Fruit fly (Drosophila melanogaster) whole organism, embryonic: ENCODE results near the gene HP1e.

Experiments used
- CG10321 ChIP-seq: fragments of 200-800 bp; sonication (Bioruptor generic); IDR thresholded peaks from 2 replicates; pipeline ENCODE4 v1.3.6; 2022; ENCODE audit warnings: missing biosample characterization, missing genetic modification characterization
- CG10565 ChIP-seq: fragments of 200-800 bp; sonication (Bioruptor generic); optimal IDR thresholded peaks from 3 replicates; lab custom pipeline; 2016; ENCODE audit warnings: missing biosample characterization, mild to moderate bottlenecking, missing genetic modification characterization
- CG10959 ChIP-seq: fragments of 200-800 bp; sonication (Bioruptor generic); IDR thresholded peaks from 2 replicates; pipeline ENCODE4 v1.3.6; 2022; ENCODE audit warnings: missing biosample characterization, missing genetic modification characterization
- CG1233 ChIP-seq: fragments of 200-800 bp; sonication (Bioruptor generic); optimal IDR thresholded peaks from 4 replicates; lab custom pipeline; 2018; ENCODE audit warnings: missing biosample characterization, mild to moderate bottlenecking, missing genetic modification characterization
- CG13123 ChIP-seq: fragments of 200-800 bp; sonication (Bioruptor generic); optimal IDR thresholded peaks from 2 replicates; lab custom pipeline; 2016; ENCODE audit warnings: missing biosample characterization, missing genetic modification characterization
- CG16863 ChIP-seq: fragments of 200-800 bp; sonication (Bioruptor generic); optimal IDR thresholded peaks from 3 replicates; lab custom pipeline; 2016; ENCODE audit warnings: missing biosample characterization, missing genetic modification characterization
- CG1792 ChIP-seq: fragments of 200-800 bp; sonication (Bioruptor generic); optimal IDR thresholded peaks from 2 replicates; lab custom pipeline; 2016; ENCODE audit warnings: missing biosample characterization, missing genetic modification characterization
- CG1832 ChIP-seq: fragments of 200-800 bp; sonication (Bioruptor generic); optimal IDR thresholded peaks from 2 replicates; lab custom pipeline; 2017; ENCODE audit warnings: missing biosample characterization, mild to moderate bottlenecking, missing genetic modification characterization, inconsistent platforms
- CG18619 ChIP-seq: fragments of 200-800 bp; sonication (Bioruptor generic); optimal IDR thresholded peaks from 3 replicates; lab custom pipeline; 2017; ENCODE audit warnings: missing biosample characterization, mild to moderate bottlenecking, missing genetic modification characterization
- CG2202 ChIP-seq: fragments of 200-800 bp; sonication (Bioruptor generic); optimal IDR thresholded peaks from 2 replicates; lab custom pipeline; 2018; ENCODE audit warnings: missing biosample characterization, mild to moderate bottlenecking, missing genetic modification characterization
- CG3065 ChIP-seq: fragments of 200-800 bp; sonication (Bioruptor generic); optimal IDR thresholded peaks from 2 replicates; lab custom pipeline; 2016; ENCODE audit warnings: missing biosample characterization, missing genetic modification characterization
- CG42726 ChIP-seq: fragments of 200-800 bp; sonication (Bioruptor generic); IDR thresholded peaks from 2 replicates; pipeline ENCODE4 v1.3.6; 2022; ENCODE audit warnings: missing biosample characterization, missing genetic modification characterization; ENCODE audit not compliant: partially characterized antibody
- CG7372 ChIP-seq: fragments of 200-800 bp; sonication (Bioruptor generic); IDR thresholded peaks from 2 replicates; pipeline ENCODE4 v1.3.6; 2022; ENCODE audit warnings: missing biosample characterization, missing genetic modification characterization
- CG7556 ChIP-seq: fragments of 200-800 bp; sonication (Bioruptor generic); optimal IDR thresholded peaks from 2 replicates; lab custom pipeline; 2017; ENCODE audit warnings: missing biosample characterization, mild to moderate bottlenecking, missing genetic modification characterization
- CG7963 ChIP-seq: fragments of 200-800 bp; sonication (Bioruptor generic); IDR thresholded peaks from 3 replicates; pipeline ENCODE4 v1.3.6; 2022; ENCODE audit warnings: missing biosample characterization, missing genetic modification characterization; ENCODE audit not compliant: partially characterized antibody
- CG9727 ChIP-seq: fragments of 200-800 bp; sonication (Bioruptor generic); optimal IDR thresholded peaks from 3 replicates; lab custom pipeline; 2017; ENCODE audit warnings: missing biosample characterization, mild to moderate bottlenecking, missing genetic modification characterization
- D19B ChIP-seq: fragments of 200-800 bp; sonication (Bioruptor generic); optimal IDR thresholded peaks from 2 replicates; lab custom pipeline; 2017; ENCODE audit warnings: missing biosample characterization, mild to moderate bottlenecking, missing genetic modification characterization
- Dbx ChIP-seq: fragments of 200-800 bp; sonication (Bioruptor generic); IDR thresholded peaks from 3 replicates; pipeline ENCODE4 v1.3.6; 2022; ENCODE audit warnings: missing biosample characterization, missing genetic modification characterization
- Dref ChIP-seq: fragments of 200-800 bp; sonication (Bioruptor generic); IDR thresholded peaks from 2 replicates; pipeline ENCODE4 v1.3.6; 2022; ENCODE audit warnings: missing biosample characterization, missing genetic modification characterization
- Hmx ChIP-seq: fragments of 200-800 bp; sonication (Bioruptor generic); optimal IDR thresholded peaks from 2 replicates; lab custom pipeline; 2016; ENCODE audit warnings: missing biosample characterization, missing genetic modification characterization
- Hr51 ChIP-seq, 2 experiments: fragments of 200-800 bp; sonication (Bioruptor generic); optimal IDR thresholded peaks; 2 replicates in 1 of 2; 3 replicates in 1 of 2; lab custom pipeline; 2016 to 2018; ENCODE audit warnings: missing biosample characterization in 2 of 2, missing genetic modification characterization in 2 of 2, mild to moderate bottlenecking in 1 of 2, moderate library complexity in 1 of 2
- Hsf ChIP-seq: fragments of 200-800 bp; sonication (Bioruptor generic); optimal IDR thresholded peaks from 3 replicates; lab custom pipeline; 2016; ENCODE audit warnings: missing biosample characterization, missing genetic modification characterization
- Nf-YA ChIP-seq: fragments of 200-800 bp; sonication (Bioruptor generic); IDR thresholded peaks from 2 replicates; pipeline ENCODE4 v1.3.6; 2022; ENCODE audit warnings: missing biosample characterization, missing genetic modification characterization
- Nf-YC ChIP-seq: fragments of 200-800 bp; optimal IDR thresholded peaks from 3 replicates; lab custom pipeline; 2019; ENCODE audit warnings: missing biosample characterization, mild to moderate bottlenecking, missing genetic modification characterization, moderate library complexity
- PHDP ChIP-seq: fragments of 200-800 bp; sonication (Bioruptor generic); optimal IDR thresholded peaks from 3 replicates; lab custom pipeline; 2018; ENCODE audit warnings: missing biosample characterization, mild to moderate bottlenecking, missing genetic modification characterization, moderate library complexity
- ac ChIP-seq: fragments of 200-800 bp; sonication (Bioruptor generic); optimal IDR thresholded peaks from 3 replicates; lab custom pipeline; 2017; ENCODE audit warnings: missing biosample characterization, mild to moderate bottlenecking, missing genetic modification characterization
- al ChIP-seq: fragments of 200-800 bp; sonication (Bioruptor generic); IDR thresholded peaks from 2 replicates; pipeline ENCODE4 v1.3.6; 2022; ENCODE audit warnings: missing biosample characterization, missing genetic modification characterization
- corto ChIP-seq: fragments of 200-800 bp; sonication (Bioruptor generic); optimal IDR thresholded peaks from 2 replicates; lab custom pipeline; 2016; ENCODE audit warnings: missing biosample characterization, mild to moderate bottlenecking, missing genetic modification characterization, moderate library complexity
- crc ChIP-seq: fragments of 200-800 bp; sonication (Bioruptor generic); optimal IDR thresholded peaks from 2 replicates; lab custom pipeline; 2016; ENCODE audit warnings: missing biosample characterization, missing genetic modification characterization
- dan ChIP-seq: fragments of 200-800 bp; sonication (Bioruptor generic); IDR thresholded peaks from 2 replicates; pipeline ENCODE4 v1.3.6; 2022; ENCODE audit warnings: missing biosample characterization, missing genetic modification characterization
- dimm ChIP-seq: fragments of 200-800 bp; sonication (Bioruptor generic); IDR thresholded peaks from 2 replicates; pipeline ENCODE4 v1.3.6; 2022; ENCODE audit warnings: missing biosample characterization, missing genetic modification characterization
- dmrt99B ChIP-seq: fragments of 200-800 bp; sonication (Bioruptor generic); optimal IDR thresholded peaks from 2 replicates; lab custom pipeline; 2018; ENCODE audit warnings: missing biosample characterization, mild to moderate bottlenecking, missing genetic modification characterization, moderate library complexity
- dpn ChIP-seq, 2 experiments: fragments of 200-800 bp; sonication (Bioruptor generic); optimal IDR thresholded peaks; 3 replicates each; lab custom pipeline; 2016; ENCODE audit warnings: missing biosample characterization in 2 of 2, missing genetic modification characterization in 2 of 2
- emc ChIP-seq: fragments of 200-800 bp; sonication (Bioruptor generic); optimal IDR thresholded peaks from 2 replicates; lab custom pipeline; 2016; ENCODE audit warnings: missing biosample characterization, missing genetic modification characterization
- eyg ChIP-seq: fragments of 200-800 bp; sonication (Bioruptor generic); optimal IDR thresholded peaks from 3 replicates; lab custom pipeline; 2016; ENCODE audit warnings: missing biosample characterization, missing genetic modification characterization
- gce ChIP-seq: fragments of 200-800 bp; sonication (Bioruptor generic); IDR thresholded peaks from 3 replicates; pipeline ENCODE4 v1.3.6; 2022; ENCODE audit warnings: missing biosample characterization, missing genetic modification characterization
- gem ChIP-seq: fragments of 200-800 bp; sonication (Bioruptor generic); optimal IDR thresholded peaks from 2 replicates; lab custom pipeline; 2019; ENCODE audit warnings: missing biosample characterization, mild to moderate bottlenecking, missing genetic modification characterization, moderate library complexity
- lov ChIP-seq, 2 experiments: fragments of 200-800 bp in 1 of 2; fragments of >200 bp in 1 of 2; sonication (Bioruptor generic) in 1 of 2; IDR thresholded peaks in 1 of 2; optimal IDR thresholded peaks in 1 of 2; 2 replicates in 1 of 2; 3 replicates in 1 of 2; pipeline versions ENCODE4 v1.3.6 to Lab custom; 2017 to 2022; ENCODE audit warnings: missing biosample characterization in 1 of 2, missing genetic modification characterization in 1 of 2
- pb ChIP-seq: fragments of 200-800 bp; sonication (Bioruptor generic); optimal IDR thresholded peaks from 3 replicates; lab custom pipeline; 2016; ENCODE audit warnings: missing biosample characterization, missing genetic modification characterization
- phol ChIP-seq: fragments of 200-800 bp; sonication (Bioruptor generic); optimal IDR thresholded peaks from 3 replicates; lab custom pipeline; 2018; ENCODE audit warnings: missing biosample characterization, mild to moderate bottlenecking, missing genetic modification characterization, moderate library complexity
- sc ChIP-seq, 3 experiments: fragments of >200 bp in 2 of 3; fragments of 200-800 bp in 1 of 3; sonication (Bioruptor generic) in 1 of 3; optimal IDR thresholded peaks; 2 replicates in 2 of 3; 3 replicates in 1 of 3; lab custom pipeline; 2017; ENCODE audit warnings: mild to moderate bottlenecking in 1 of 3, missing biosample characterization in 1 of 3, missing genetic modification characterization in 1 of 3, missing genetic modification reagents in 1 of 3
- sd ChIP-seq: fragments of 200-800 bp; sonication (Bioruptor generic); optimal IDR thresholded peaks from 3 replicates; lab custom pipeline; 2018; ENCODE audit warnings: missing biosample characterization, mild to moderate bottlenecking, missing genetic modification characterization, moderate library complexity
- sens ChIP-seq: fragments of 200-800 bp; sonication (Bioruptor generic); peaks from one replicate; lab custom pipeline; 2016; ENCODE audit warnings: missing biosample characterization, missing genetic modification characterization
- shn ChIP-seq: fragments of 200-800 bp; sonication (Bioruptor generic); optimal IDR thresholded peaks from 3 replicates; lab custom pipeline; 2016; ENCODE audit warnings: missing biosample characterization, missing genetic modification characterization
- ssp ChIP-seq: fragments of 200-800 bp; sonication (Bioruptor generic); IDR thresholded peaks from 2 replicates; pipeline ENCODE4 v1.3.6; 2022; ENCODE audit warnings: missing biosample characterization, missing genetic modification characterization
- sug ChIP-seq: fragments of 200-800 bp; optimal IDR thresholded peaks from 2 replicates; lab custom pipeline; 2019; ENCODE audit warnings: missing biosample characterization, mild to moderate bottlenecking, missing genetic modification characterization, moderate library complexity
- vvl ChIP-seq: fragments of 200-800 bp; sonication (Bioruptor generic); IDR thresholded peaks from 2 replicates; pipeline ENCODE4 v1.3.6; 2022; ENCODE audit warnings: missing biosample characterization, missing genetic modification characterization
- z ChIP-seq: fragments of 200-800 bp; sonication (Bioruptor generic); IDR thresholded peaks from 3 replicates; pipeline ENCODE4 v1.3.6; 2022; ENCODE audit warnings: missing biosample characterization, missing genetic modification characterization

Gene HP1e

DNA sequence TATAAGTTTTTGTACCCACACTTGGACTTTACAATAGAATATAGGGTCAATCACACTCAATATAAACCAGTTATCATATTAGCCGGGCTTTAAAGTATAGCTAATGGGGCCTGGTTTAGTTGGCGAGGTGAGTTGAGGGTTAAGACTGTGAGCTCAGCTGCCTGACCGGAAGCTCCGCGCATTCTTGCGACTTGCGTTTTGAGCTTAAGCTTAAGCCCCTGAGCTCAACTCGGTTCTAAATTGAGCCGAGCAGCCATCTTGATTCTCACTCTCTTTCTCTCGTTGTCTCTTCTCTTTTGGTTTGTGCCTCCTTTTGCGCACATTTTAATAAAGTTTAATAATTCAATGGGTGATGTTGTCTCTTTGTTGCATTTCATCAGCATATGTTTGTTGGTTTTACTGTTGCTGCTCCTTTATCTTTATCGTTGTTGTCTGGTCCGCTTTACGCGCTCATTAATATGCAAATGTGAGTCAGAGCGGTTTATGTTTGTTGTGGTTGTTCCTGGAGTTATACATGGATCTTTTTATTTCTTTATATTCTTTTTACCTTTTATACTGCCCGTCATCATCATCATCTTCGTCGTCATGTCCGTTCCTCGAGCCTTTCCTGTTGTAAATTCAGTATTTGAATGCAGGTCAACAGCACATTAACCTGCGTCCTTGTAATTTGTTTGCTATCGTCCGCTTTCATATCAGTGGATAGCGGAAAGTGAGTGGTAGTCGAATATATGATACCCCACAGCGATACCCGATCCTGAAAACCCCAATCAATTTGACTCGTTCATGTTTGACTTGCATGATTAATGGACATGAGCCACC is 29.2 kb downstream of the HP1e start (continued):
- TF ChIP-seq phol, result peak; percentile 58
- no peak for TF ChIP-seq emc
- TF ChIP-seq CG7963 (GFP tag; lab: Robert Waterston, UW), result no peak
- TF ChIP-seq CG2202 (tag; lab: Kevin White, UChicago), result no peak
- no peak for TF ChIP-seq eyg (GFP tag; lab: Kevin White, UChicago)
- TF ChIP-seq vvl (GFP tag; lab: Robert Waterston, UW), result no peak; the same call in 1 of the 2 replicates
- TF ChIP-seq gem, result no peak
- TF ChIP-seq CG7556 (GFP tag; lab: Kevin White, UChicago), result no peak
- TF ChIP-seq CG1832 (GFP tag; lab: Kevin White, UChicago), result no peak
- TF ChIP-seq ac (GFP tag; lab: Kevin White, UChicago), result no peak
- TF ChIP-seq dmrt99B, result no peak
- TF ChIP-seq pb (GFP tag; lab: Kevin White, UChicago), result no peak
- TF ChIP-seq Nf-YA, result no peak
- TF ChIP-seq al (GFP tag; lab: Robert Waterston, UW), result no peak
- TF ChIP-seq CG42726 (GFP tag; lab: Robert Waterston, UW), result no peak
- no peak for TF ChIP-seq CG1792
- TF ChIP-seq CG10321 (GFP tag; lab: Robert Waterston, UW), result no peak
- TF ChIP-seq sens (GFP tag; lab: Kevin White, UChicago), result peak; percentile 77
- peak; percentile 82 for TF ChIP-seq sd
- TF ChIP-seq Hsf (GFP tag; lab: Kevin White, UChicago), result no peak
- no peak for TF ChIP-seq dimm
- TF ChIP-seq D19B (GFP tag; lab: Kevin White, UChicago), result peak; percentile 44
- TF ChIP-seq CG1233, result no peak
- no peak for TF ChIP-seq CG3065 (GFP tag; lab: Kevin White, UChicago)
- TF ChIP-seq CG10959, result no peak
- peak; percentile 84 for TF ChIP-seq z (GFP tag; lab: Robert Waterston, UW)

DNA sequence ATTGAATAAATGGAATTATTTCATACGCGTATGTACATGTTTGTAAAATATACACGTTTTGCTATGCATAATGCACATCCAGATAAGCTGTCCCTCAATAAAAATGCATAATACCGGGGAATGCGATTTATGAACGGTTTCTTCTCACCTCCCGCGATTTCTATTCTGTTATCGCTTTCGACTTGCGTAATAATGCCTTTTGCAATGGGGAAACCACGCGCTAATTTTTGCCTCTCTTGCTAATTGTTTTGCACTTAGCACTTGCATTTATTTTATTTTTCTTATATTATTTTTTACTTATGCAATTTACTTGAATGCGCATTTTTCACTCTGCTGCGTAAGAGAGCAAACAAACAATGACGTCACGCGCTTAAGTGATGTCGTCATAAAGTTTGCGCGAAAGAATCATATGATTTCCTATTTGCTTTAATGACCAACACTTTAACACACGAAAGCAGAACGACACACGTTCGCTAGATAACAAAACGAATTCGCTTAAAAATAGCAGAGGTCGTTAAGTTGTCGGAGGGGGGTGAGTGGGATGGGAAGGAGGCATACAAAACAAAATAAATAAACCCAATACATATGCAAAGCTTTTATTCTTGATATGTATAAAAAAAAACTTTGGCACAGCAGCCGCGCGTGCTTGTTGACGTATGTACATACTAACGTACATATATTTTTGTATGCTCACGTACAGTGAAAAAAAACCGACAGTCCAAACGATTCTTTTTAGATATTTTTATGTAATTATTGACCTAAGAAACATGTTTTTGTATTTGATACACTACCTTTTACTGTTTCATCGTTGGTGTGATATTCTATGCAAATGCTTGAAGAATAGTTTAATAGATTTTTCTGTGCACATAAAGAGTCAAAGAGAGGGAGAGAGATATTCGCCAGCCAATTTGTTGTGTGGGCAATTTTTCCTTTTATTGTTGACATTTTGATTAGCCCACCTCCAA is 30.1 kb downstream of the HP1e start:
- TF ChIP-seq crc (GFP tag; lab: Kevin White, UChicago) (peak; percentile 70), Hr51 (GFP tag; optimal IDR thresholded peaks at IDR 0.05; lab: Kevin White, UChicago) (peak; percentile 20 to 83), Hmx (GFP tag; lab: Kevin White, UChicago) (no peak), shn (peak; percentile 43), CG9727 (GFP tag; lab: Kevin White, UChicago) (peak; percentile 75), CG16863 (peak; percentile 19), CG13123 (GFP tag; lab: Kevin White, UChicago) (no peak), gce (no peak), dpn (GFP tag; optimal IDR thresholded peaks at IDR 0.05; lab: Kevin White, UChicago) (peak; percentile 63 to 71), Dbx (GFP tag; lab: Robert Waterston, UW) (no peak), CG7372 (no peak), corto (GFP tag; lab: Kevin White, UChicago) (no peak), dan (GFP tag; lab: Robert Waterston, UW) (no peak), CG10565 (GFP tag; lab: Kevin White, UChicago) (no peak), sc (optimal IDR thresholded peaks at IDR 0.05; lab: Kevin White, UChicago) (no peak), sc (GFP tag; optimal IDR thresholded peaks at IDR 0.05; lab: Kevin White, UChicago) (peak; percentile 8), Nf-YC (tag; lab: Kevin White, UChicago) (peak; percentile 16), CG18619 (GFP tag; lab: Kevin White, UChicago) (peak; percentile 45), sug (tag; lab: Kevin White, UChicago) (peak; percentile 70), ssp (GFP tag; lab: Robert Waterston, UW) (no peak), lov (optimal IDR thresholded peaks at IDR 0.05; lab: Kevin White, UChicago) (no peak), lov (GFP tag; IDR thresholded peaks at IDR 0.05; lab: Robert Waterston, UW) (no peak), PHDP (tag; lab: Kevin White, UChicago) (peak; percentile 72), Dref (GFP tag; lab: Robert Waterston, UW) (no peak)
